Fruit fly (Drosophila melanogaster): ENCODE results near the gene sicily.

sicily gene

dm6 chrX:11915154-11915593 is 23.6 kb downstream of the sicily start (continued):
- TF ChIP-seq CG11762 (GFP tag; optimal IDR thresholded peaks at IDR 0.05; ENCODE audit: insufficient read depth) (peak; percentile 74), CG8632 (GFP tag; optimal IDR thresholded peaks at IDR 0.05) (peak; percentile 85), spab (GFP tag; optimal IDR thresholded peaks at IDR 0.05) (peak; percentile 82), Sox15 (GFP tag; optimal IDR thresholded peaks at IDR 0.05) (peak; percentile 72), CG15336 (GFP tag; IDR thresholded peaks at IDR 0.05) (peak; percentile 93), CG6792 (GFP tag; optimal IDR thresholded peaks at IDR 0.05) (peak; percentile 82), Eip78C (GFP tag) (peak; percentile 94), svp (GFP tag) (peak; percentile 89), CG11902 (GFP tag; optimal IDR thresholded peaks at IDR 0.05) (peak; percentile 53), Lpt (GFP tag; optimal IDR thresholded peaks at IDR 0.05) (peak; percentile 74), dac (GFP tag; optimal IDR thresholded peaks at IDR 0.05) (peak; percentile 89), CG1621 (tag; optimal IDR thresholded peaks at IDR 0.05) (peak; percentile 81), vri (GFP tag; optimal IDR thresholded peaks at IDR 0.05) (peak; percentile 47), OdsH (GFP tag; optimal IDR thresholded peaks at IDR 0.05) (peak; percentile 86), eg (GFP tag; IDR thresholded peaks at IDR 0.05) (peak; percentile 88), esn (GFP tag; optimal IDR thresholded peaks at IDR 0.05) (peak; percentile 84), Met (GFP tag; optimal IDR thresholded peaks at IDR 0.05) (peak; percentile 72), CG3919 (GFP tag; optimal IDR thresholded peaks at IDR 0.05) (peak; percentile 81), Gug (GFP tag; IDR thresholded peaks at IDR 0.05) (peak; percentile 86), CG16779 (tag; optimal IDR thresholded peaks at IDR 0.05) (peak; percentile 78), fd85E (GFP tag; optimal IDR thresholded peaks at IDR 0.05) (peak; percentile 56), fkh (GFP tag; optimal IDR thresholded peaks at IDR 0.05) (peak; percentile 53), Hr4 (GFP tag; optimal IDR thresholded peaks at IDR 0.05) (peak; percentile 78), Sox102F (GFP tag; optimal IDR thresholded peaks at IDR 0.05) (peak; percentile 68), fd59A (GFP tag; optimal IDR thresholded peaks at IDR 0.05) (peak; percentile 83)

- no peak for TF ChIP-seq fd85E (GFP tag; optimal IDR thresholded peaks at IDR 0.05)
- no peak for TF ChIP-seq CG34406 (GFP tag; optimal IDR thresholded peaks at IDR 0.05)
- TF ChIP-seq CG31627 (GFP tag; optimal IDR thresholded peaks at IDR 0.05), result no peak
- peak; percentile 50 for TF ChIP-seq Eip78C (GFP tag)
- TF ChIP-seq Lpt (GFP tag; optimal IDR thresholded peaks at IDR 0.05), result peak; percentile 15
- TF ChIP-seq Hr38 (GFP tag; optimal IDR thresholded peaks at IDR 0.05), result no peak
- no peak for TF ChIP-seq Eip75B (GFP tag; optimal IDR thresholded peaks at IDR 0.05)
- TF ChIP-seq eg (GFP tag; IDR thresholded peaks at IDR 0.05), result peak; percentile 49; the same call in 1 of the 3 replicates
- no peak for TF ChIP-seq achi (GFP tag; optimal IDR thresholded peaks at IDR 0.05)
- peak; percentile 15 for TF ChIP-seq fkh (GFP tag; optimal IDR thresholded peaks at IDR 0.05)
- no peak for TF ChIP-seq Hr39 (GFP tag; optimal IDR thresholded peaks at IDR 0.05)
- no peak for TF ChIP-seq fd59A (GFP tag; optimal IDR thresholded peaks at IDR 0.05)
- no peak for TF ChIP-seq dac (GFP tag; optimal IDR thresholded peaks at IDR 0.05)
- TF ChIP-seq acj6 (GFP tag; optimal IDR thresholded peaks at IDR 0.05), result no peak
- TF ChIP-seq CG32006 (GFP tag; optimal IDR thresholded peaks at IDR 0.05), result peak; percentile 6
- peak; percentile 23 for TF ChIP-seq CG6808 (GFP tag; optimal IDR thresholded peaks at IDR 0.05)
- no peak for TF ChIP-seq pdm3 (GFP tag; optimal IDR thresholded peaks at IDR 0.05)
- TF ChIP-seq CG11762 (GFP tag; optimal IDR thresholded peaks at IDR 0.05; ENCODE audit: insufficient read depth), result no peak
- no peak for TF ChIP-seq Smox (GFP tag; optimal IDR thresholded peaks at IDR 0.05)
- no peak for TF ChIP-seq Eip93F (GFP tag; optimal IDR thresholded peaks at IDR 0.05)
- no peak for TF ChIP-seq Sox15 (GFP tag; optimal IDR thresholded peaks at IDR 0.05)
- no peak for TF ChIP-seq CG16779 (tag; optimal IDR thresholded peaks at IDR 0.05)
- no peak for TF ChIP-seq CG8319 (GFP tag; optimal IDR thresholded peaks at IDR 0.05)
- no peak for TF ChIP-seq spab (GFP tag; optimal IDR thresholded peaks at IDR 0.05)
- TF ChIP-seq dsx (GFP tag; optimal IDR thresholded peaks at IDR 0.05; ENCODE audit: poor library complexity, severe bottlenecking), result no peak
- no peak for TF ChIP-seq CG10669 (GFP tag; optimal IDR thresholded peaks at IDR 0.05)
- no peak for TF ChIP-seq CG1621 (tag; optimal IDR thresholded peaks at IDR 0.05)
- TF ChIP-seq CG6792 (GFP tag; optimal IDR thresholded peaks at IDR 0.05), result no peak
- no peak for TF ChIP-seq CG8632 (GFP tag; optimal IDR thresholded peaks at IDR 0.05)
- no peak for TF ChIP-seq topi (GFP tag; optimal IDR thresholded peaks at IDR 0.05)
- no peak for TF ChIP-seq Met (GFP tag; optimal IDR thresholded peaks at IDR 0.05)
- TF ChIP-seq svp (GFP tag), result no peak
- no peak for TF ChIP-seq CG11902 (GFP tag; optimal IDR thresholded peaks at IDR 0.05)
- peak; percentile 13 for TF ChIP-seq Sox102F (GFP tag; optimal IDR thresholded peaks at IDR 0.05)
- TF ChIP-seq ss (GFP tag; optimal IDR thresholded peaks at IDR 0.05), result no peak
- TF ChIP-seq CG7368 (GFP tag; optimal IDR thresholded peaks at IDR 0.05), result no peak
- peak; percentile 5 for TF ChIP-seq CG9139 (GFP tag; optimal IDR thresholded peaks at IDR 0.05)
- no peak for TF ChIP-seq CG10631 (GFP tag; optimal IDR thresholded peaks at IDR 0.05)
- no peak for TF ChIP-seq CG11294 (GFP tag; IDR thresholded peaks at IDR 0.05)
- no peak for TF ChIP-seq net (GFP tag; optimal IDR thresholded peaks at IDR 0.05)
These were observed 25.6 kb downstream of the sicily start, which contains the start of gene pot for dm6 chrX:11917056-11917633. Gene pot, minus strand, starts transcription at chrX:11917260.
